Fruit fly (Drosophila melanogaster) S2 (cell line): ENCODE measurements around the gene CG5515.

Source experiments
- CG8478 ChIP-seq: fragments of >200 bp; optimal IDR thresholded peaks from 2 replicates; lab custom pipeline; 2018
- CTCF ChIP-seq, 2 experiments: fragments of >200 bp; optimal IDR thresholded peaks; 2 replicates each; lab custom pipeline; 2018

CG5515 gene

dm6 chr3R:24188619-24189018 is at the start of gene CG5515:
TSS of gene CG5515 (minus strand) at chr3R:24188896.
- TF ChIP-seq CG8478 (no peak), CTCF (optimal IDR thresholded peaks at IDR 0.05; lab: Kevin White, UChicago) (no peak)

- TF ChIP-seq CTCF (optimal IDR thresholded peaks at IDR 0.05; lab: Kevin White, UChicago) (no peak), CG8478 (no peak)
These were observed 46.0 kb upstream of the CG5515 start for dm6 chr3R:24234721-24235120.

dm6 chr3R:24234162-24234529 is 45.5 kb upstream of the CG5515 start:
- TF ChIP-seq CG8478 (no peak), CTCF (optimal IDR thresholded peaks at IDR 0.05; lab: Kevin White, UChicago) (no peak)

dm6 chr3R:24233366-24234161 is 44.9 kb upstream of the CG5515 start:
- no peak for TF ChIP-seq CG8478
- no peak for TF ChIP-seq CTCF (optimal IDR thresholded peaks at IDR 0.05; lab: Kevin White, UChicago)

dm6 chr3R:24231914-24232313 is 43.2 kb upstream of the CG5515 start:
- TF ChIP-seq CTCF (optimal IDR thresholded peaks at IDR 0.05; lab: Kevin White, UChicago) (no peak), CG8478 (no peak)

- no peak for TF ChIP-seq CTCF (optimal IDR thresholded peaks at IDR 0.05; lab: Kevin White, UChicago)
- TF ChIP-seq CG8478, result no peak
These were observed 42.5 kb upstream of the CG5515 start for dm6 chr3R:24231206-24231502.

- TF ChIP-seq CTCF (optimal IDR thresholded peaks at IDR 0.05; lab: Kevin White, UChicago) (no peak), CG8478 (no peak)
These were observed 41.9 kb upstream of the CG5515 start, which contains the start of gene mask for dm6 chr3R:24230423-24231205. TSS of gene mask (plus strand) at chr3R:24230562.

- TF ChIP-seq CTCF (optimal IDR thresholded peaks at IDR 0.05; lab: Kevin White, UChicago) (no peak), CG8478 (no peak)
These were observed 41.2 kb upstream of the CG5515 start, which contains the start of gene Spase22-23 for dm6 chr3R:24229870-24230422. TSS of gene Spase22-23 (minus strand) at chr3R:24230035.

dm6 chr3R:24228675-24229074 is 40.0 kb upstream of the CG5515 start, which contains the start of gene Acp95EF:
TSS of gene Acp95EF (plus strand) at chr3R:24228975.
- TF ChIP-seq CTCF (optimal IDR thresholded peaks at IDR 0.05; lab: Kevin White, UChicago) (no peak), CG8478 (no peak)

dm6 chr3R:24226744-24227143 is 38.0 kb upstream of the CG5515 start, which contains the start of the genes Spps and CG13609:
TSS of gene Spps (minus strand) at chr3R:24226934.
TSS of gene CG13609 (plus strand) at chr3R:24227023.
- TF ChIP-seq CG8478 (no peak), CTCF (optimal IDR thresholded peaks at IDR 0.05; lab: Kevin White, UChicago) (peak in 1 of 2 experiments; percentile 4)

- TF ChIP-seq CG8478, result no peak
- no peak for TF ChIP-seq CTCF (optimal IDR thresholded peaks at IDR 0.05; lab: Kevin White, UChicago)
These were observed 32.9 kb upstream of the CG5515 start, which contains the start of gene twin for dm6 chr3R:24221334-24222302. TSS of gene twin (minus strand) at chr3R:24221965.

dm6 chr3R:24220845-24221244 is 32.1 kb upstream of the CG5515 start, which contains the start of gene cav:
TSS of gene cav (plus strand) at chr3R:24221103.
- TF ChIP-seq CG8478, result no peak
- TF ChIP-seq CTCF (optimal IDR thresholded peaks at IDR 0.05; lab: Kevin White, UChicago), result no peak

dm6 chr3R:24219093-24219492 is 30.4 kb upstream of the CG5515 start:
- no peak for TF ChIP-seq CTCF (optimal IDR thresholded peaks at IDR 0.05; lab: Kevin White, UChicago)
- no peak for TF ChIP-seq CG8478

dm6 chr3R:24218565-24218964 is 29.9 kb upstream of the CG5515 start, which contains the start of gene CG17786:
TSS of gene CG17786 (minus strand) at chr3R:24218718.
- TF ChIP-seq CTCF (optimal IDR thresholded peaks at IDR 0.05; lab: Kevin White, UChicago) (no peak), CG8478 (no peak)
